Fruit fly (Drosophila melanogaster) whole organism, adult: ENCODE measurements around the gene Ak1.

ENCODE experiments used
- CG11617 ChIP-seq: fragments of 200-800 bp; sonication (Bioruptor generic); optimal IDR thresholded peaks from 2 replicates; lab custom pipeline; 2017; ENCODE audit warnings: mild to moderate bottlenecking, missing biosample characterization, missing genetic modification reagents, missing genetic modification characterization
- CG12768 ChIP-seq: fragments of 200-800 bp; sonication (Bioruptor generic); optimal IDR thresholded peaks from 2 replicates; lab custom pipeline; 2017; ENCODE audit warnings: missing biosample characterization, missing genetic modification characterization, mild to moderate bottlenecking, moderate library complexity, missing genetic modification reagents
- CG14711 ChIP-seq: fragments of 200-800 bp; sonication (Bioruptor generic); optimal IDR thresholded peaks from 2 replicates; lab custom pipeline; 2018; ENCODE audit warnings: missing biosample characterization, mild to moderate bottlenecking, missing genetic modification characterization, moderate library complexity
- CG1620 ChIP-seq: fragments of 200-800 bp; sonication (Bioruptor generic); optimal IDR thresholded peaks from 2 replicates; lab custom pipeline; 2016; ENCODE audit warnings: missing biosample characterization, missing genetic modification characterization
- CG33017 ChIP-seq: fragments of 200-800 bp; sonication (Bioruptor generic); optimal IDR thresholded peaks from 2 replicates; lab custom pipeline; 2018; ENCODE audit warnings: missing biosample characterization, mild to moderate bottlenecking, missing genetic modification characterization, moderate library complexity
- CG5204 ChIP-seq: fragments of 200-800 bp; sonication (Bioruptor generic); optimal IDR thresholded peaks from 2 replicates; lab custom pipeline; 2016; ENCODE audit warnings: missing biosample characterization, missing genetic modification characterization
- CG7045 ChIP-seq: fragments of 200-800 bp; sonication (Bioruptor generic); optimal IDR thresholded peaks from 2 replicates; lab custom pipeline; 2017; ENCODE audit warnings: missing biosample characterization, mild to moderate bottlenecking, missing genetic modification characterization
- CG7101 ChIP-seq: fragments of 200-800 bp; sonication (Bioruptor generic); optimal IDR thresholded peaks from 2 replicates; lab custom pipeline; 2018; ENCODE audit warnings: missing biosample characterization, mild to moderate bottlenecking, missing genetic modification characterization, moderate library complexity
- Clk ChIP-seq: fragments of 200-800 bp; sonication (Bioruptor generic); optimal IDR thresholded peaks from 2 replicates; lab custom pipeline; 2017; ENCODE audit warnings: missing biosample characterization, missing genetic modification characterization
- Crg-1 ChIP-seq: fragments of 200-800 bp; sonication (Bioruptor generic); optimal IDR thresholded peaks from 2 replicates; lab custom pipeline; 2016; ENCODE audit warnings: missing biosample characterization, missing genetic modification characterization
- Hr96 ChIP-seq: fragments of 200-800 bp; sonication (Bioruptor generic); optimal IDR thresholded peaks from 2 replicates; lab custom pipeline; 2016; ENCODE audit warnings: missing biosample characterization, missing genetic modification characterization
- Mnt ChIP-seq: fragments of 200-800 bp; sonication (Bioruptor generic); optimal IDR thresholded peaks from 2 replicates; lab custom pipeline; 2016; ENCODE audit warnings: missing biosample characterization, mild to moderate bottlenecking, missing genetic modification characterization
- bab1 ChIP-seq: fragments of 200-800 bp; sonication (Bioruptor generic); optimal IDR thresholded peaks from 3 replicates; lab custom pipeline; 2019; ENCODE audit warnings: missing biosample characterization, mild to moderate bottlenecking, missing genetic modification characterization, moderate library complexity
- cic ChIP-seq: fragments of 200-800 bp; sonication (Bioruptor generic); optimal IDR thresholded peaks from 2 replicates; lab custom pipeline; 2017; ENCODE audit warnings: missing biosample characterization, mild to moderate bottlenecking, missing genetic modification characterization, moderate library complexity
- cnc ChIP-seq, 2 experiments: fragments of >200 bp; optimal IDR thresholded peaks; 2 replicates each; lab custom pipeline; 2017
- kay ChIP-seq: fragments of 200-800 bp; sonication (Bioruptor generic); peaks from one replicate; lab custom pipeline; 2016; ENCODE audit warnings: missing biosample characterization, missing genetic modification characterization, borderline replicate concordance
- ovo ChIP-seq: fragments of 200-800 bp; sonication (Bioruptor generic); optimal IDR thresholded peaks from 2 replicates; lab custom pipeline; 2016; ENCODE audit warnings: missing biosample characterization, missing genetic modification characterization
- pad ChIP-seq: fragments of 200-800 bp; sonication (Bioruptor generic); optimal IDR thresholded peaks from 3 replicates; lab custom pipeline; 2017; ENCODE audit warnings: missing biosample characterization, missing genetic modification characterization, mild to moderate bottlenecking, moderate library complexity, missing genetic modification reagents
- tj ChIP-seq: fragments of 200-800 bp; sonication (Bioruptor generic); optimal IDR thresholded peaks from 3 replicates; lab custom pipeline; 2017; ENCODE audit warnings: missing biosample characterization, mild to moderate bottlenecking, missing genetic modification characterization, moderate library complexity
- toe ChIP-seq: fragments of 200-800 bp; sonication (Bioruptor generic); optimal IDR thresholded peaks from 2 replicates; lab custom pipeline; 2016; ENCODE audit warnings: missing biosample characterization, missing genetic modification characterization

Ak1 gene

DNA sequence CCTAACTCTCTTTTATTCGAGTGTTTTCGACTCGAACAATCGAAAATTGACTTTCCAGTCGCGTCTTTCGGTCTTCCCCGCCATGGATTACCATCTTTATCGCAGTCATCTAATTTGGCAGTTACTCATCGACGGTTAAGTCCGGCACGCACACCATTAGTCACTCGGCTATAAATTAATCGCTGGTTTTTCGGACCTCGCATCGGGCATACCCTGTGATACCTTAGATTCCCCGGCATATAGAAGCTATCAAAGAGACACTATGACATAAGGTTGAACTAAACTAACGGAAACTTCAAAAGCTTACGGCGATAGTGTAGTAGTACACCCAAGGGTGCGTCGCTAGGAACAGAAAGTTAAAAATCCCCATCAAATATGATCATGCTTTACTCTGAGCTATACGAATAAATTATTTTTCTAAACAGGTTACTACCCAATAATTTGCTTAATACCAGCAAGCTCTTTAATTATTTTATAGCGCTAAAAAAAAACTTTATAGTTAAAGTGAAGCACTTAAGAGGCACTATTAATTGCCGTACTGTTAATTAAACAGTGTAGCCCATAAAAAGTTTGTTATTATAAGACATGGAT, 24.9 kb downstream of the Ak1 start:
- TF ChIP-seq cic (GFP tag; lab: Kevin White, UChicago) = peak; percentile 60
- peak; percentile 43 for TF ChIP-seq CG11617 (GFP tag; lab: Kevin White, UChicago)
- no peak for TF ChIP-seq Mnt (GFP tag; lab: Kevin White, UChicago)
- TF ChIP-seq CG5204 = no peak
- no peak for TF ChIP-seq Clk
- peak; percentile 15 for TF ChIP-seq CG33017
- no peak for TF ChIP-seq CG7101 (tag; lab: Kevin White, UChicago)
- TF ChIP-seq cnc (optimal IDR thresholded peaks at IDR 0.05; lab: Kevin White, UChicago) = no peak
- no peak for TF ChIP-seq CG14711 (tag; lab: Kevin White, UChicago)
- TF ChIP-seq CG12768 (GFP tag; lab: Kevin White, UChicago) = no peak
- peak; percentile 26 for TF ChIP-seq CG7045 (GFP tag; lab: Kevin White, UChicago)
- TF ChIP-seq toe (GFP tag; lab: Kevin White, UChicago) = peak; percentile 32
- no peak for TF ChIP-seq pad
- TF ChIP-seq ovo (GFP tag; lab: Kevin White, UChicago) = peak; percentile 94
- no peak for TF ChIP-seq CG1620 (GFP tag; lab: Kevin White, UChicago)
- TF ChIP-seq bab1 (GFP tag; lab: Kevin White, UChicago) = peak; percentile 29
- TF ChIP-seq tj (GFP tag; lab: Kevin White, UChicago) = no peak

DNA sequence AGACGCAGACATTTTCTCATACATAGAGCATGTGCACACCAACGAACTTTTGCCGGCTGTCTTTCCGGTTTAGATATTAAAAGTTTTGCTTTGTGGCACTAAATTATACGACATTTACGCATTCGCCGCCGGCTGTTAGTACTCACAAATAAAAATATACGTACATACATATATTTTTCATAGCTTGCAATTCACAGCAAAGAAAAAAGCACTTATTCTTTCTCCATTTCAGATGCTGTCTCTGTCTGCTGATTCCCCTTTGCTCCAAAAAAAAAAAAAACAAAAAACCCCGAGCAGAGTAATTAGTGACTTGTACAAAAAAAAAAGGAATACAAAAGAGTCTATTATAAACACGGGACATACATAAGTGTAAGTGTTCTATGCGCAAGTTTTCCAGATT, 26.6 kb downstream of the Ak1 start, which contains the start of gene CAH2:
TSS of gene CAH2 (plus strand) at position 301 of the 400 bp plus-strand sequence.
- no peak for TF ChIP-seq pad
- no peak for TF ChIP-seq CG12768 (GFP tag; lab: Kevin White, UChicago)
- TF ChIP-seq Hr96 (GFP tag; lab: Kevin White, UChicago) = no peak
- TF ChIP-seq bab1 (GFP tag; lab: Kevin White, UChicago) = no peak
- no peak for TF ChIP-seq CG11617 (GFP tag; lab: Kevin White, UChicago)
- no peak for TF ChIP-seq CG7101 (tag; lab: Kevin White, UChicago)
- no peak for TF ChIP-seq toe (GFP tag; lab: Kevin White, UChicago)
- TF ChIP-seq cnc (optimal IDR thresholded peaks at IDR 0.05; lab: Kevin White, UChicago) = no peak
- no peak for TF ChIP-seq Crg-1 (GFP tag; lab: Kevin White, UChicago)
- TF ChIP-seq CG5204 = no peak
- TF ChIP-seq tj (GFP tag; lab: Kevin White, UChicago) = no peak
- TF ChIP-seq Clk = no peak
- no peak for TF ChIP-seq ovo (GFP tag; lab: Kevin White, UChicago)

DNA sequence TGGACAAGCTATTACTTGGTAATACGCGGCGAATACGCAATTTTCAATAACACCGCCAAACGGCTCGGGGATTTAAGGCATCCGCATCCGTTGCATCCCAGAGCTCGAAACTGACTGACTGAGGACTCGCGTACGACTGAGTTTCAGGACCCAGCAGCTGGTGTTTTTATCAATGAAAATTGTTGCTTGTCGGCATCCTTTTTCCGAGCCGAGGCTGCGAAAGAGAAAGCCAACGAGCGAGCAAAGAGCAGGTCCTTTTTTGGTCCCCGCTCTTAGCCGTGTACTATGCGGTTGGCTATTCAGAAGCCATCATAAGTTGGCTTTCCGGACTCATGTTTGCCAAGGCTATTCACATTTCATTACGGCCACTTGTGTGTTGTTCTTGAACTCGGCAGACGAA, 28.5 kb downstream of the Ak1 start, which contains the start of gene Rh7:
TSS of gene Rh7 (minus strand) at position 101 of the 400 bp plus-strand sequence.
- TF ChIP-seq tj (GFP tag; lab: Kevin White, UChicago) (no peak), cnc (optimal IDR thresholded peaks at IDR 0.05; lab: Kevin White, UChicago) (no peak), pad (no peak), CG1620 (GFP tag; lab: Kevin White, UChicago) (no peak), CG5204 (no peak), CG33017 (no peak)

DNA sequence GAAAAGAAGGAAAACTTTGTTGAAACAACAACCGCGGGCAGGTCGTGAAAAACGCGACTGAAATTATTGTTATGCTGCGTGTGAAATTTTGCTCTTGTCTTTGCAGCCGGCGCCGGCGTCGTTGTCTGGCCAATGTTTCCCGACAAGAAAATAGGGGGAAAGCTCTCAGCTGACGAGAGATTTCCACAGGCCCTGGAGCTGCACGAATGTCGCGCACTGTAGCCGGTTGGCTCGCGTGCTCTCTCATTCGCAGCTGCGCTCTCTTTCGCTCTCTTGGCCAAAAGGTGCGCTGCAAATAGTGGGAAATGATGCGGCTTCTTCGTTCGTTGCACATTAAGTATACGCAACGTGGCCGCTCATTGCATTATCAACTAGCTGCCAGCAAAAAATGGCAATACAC, 40.2 kb downstream of the Ak1 start, which contains the start of gene CG9760:
TSS of gene CG9760 (minus strand) at position 43 of the 400 bp plus-strand sequence.
- no peak for TF ChIP-seq cnc (optimal IDR thresholded peaks at IDR 0.05; lab: Kevin White, UChicago)
- TF ChIP-seq CG12768 (GFP tag; lab: Kevin White, UChicago) = no peak
- no peak for TF ChIP-seq bab1 (GFP tag; lab: Kevin White, UChicago)
- no peak for TF ChIP-seq CG7045 (GFP tag; lab: Kevin White, UChicago)
- no peak for TF ChIP-seq tj (GFP tag; lab: Kevin White, UChicago)
- no peak for TF ChIP-seq kay (GFP tag; lab: Kevin White, UChicago)
- no peak for TF ChIP-seq Crg-1 (GFP tag; lab: Kevin White, UChicago)

DNA sequence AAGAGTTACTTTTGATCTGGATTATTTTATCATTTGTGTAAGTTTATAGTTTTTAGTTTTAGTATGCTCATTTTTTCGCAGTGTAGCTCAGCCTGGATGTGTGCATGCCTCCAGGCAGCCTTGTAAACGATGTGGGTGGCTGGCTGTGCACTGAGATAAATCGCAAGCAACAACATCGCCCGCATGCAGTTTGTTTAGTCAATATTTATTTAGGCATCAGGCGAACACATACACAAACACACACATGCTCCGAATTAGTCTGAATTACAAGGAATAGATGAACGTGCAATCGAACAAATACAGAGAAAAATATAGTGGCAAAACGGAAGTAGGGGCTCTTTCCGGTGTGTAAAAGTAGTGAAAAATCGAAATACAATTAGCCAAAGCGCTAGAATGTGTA, 40.8 kb downstream of the Ak1 start:
- TF ChIP-seq Clk = no peak
- no peak for TF ChIP-seq Crg-1 (GFP tag; lab: Kevin White, UChicago)
- no peak for TF ChIP-seq CG14711 (tag; lab: Kevin White, UChicago)
- TF ChIP-seq CG5204 = no peak
- no peak for TF ChIP-seq toe (GFP tag; lab: Kevin White, UChicago)
- no peak for TF ChIP-seq cnc (optimal IDR thresholded peaks at IDR 0.05; lab: Kevin White, UChicago)
- no peak for TF ChIP-seq cic (GFP tag; lab: Kevin White, UChicago)
- TF ChIP-seq CG11617 (GFP tag; lab: Kevin White, UChicago) = no peak
- TF ChIP-seq bab1 (GFP tag; lab: Kevin White, UChicago) = no peak
- TF ChIP-seq Hr96 (GFP tag; lab: Kevin White, UChicago) = no peak
- TF ChIP-seq pad = no peak
- no peak for TF ChIP-seq kay (GFP tag; lab: Kevin White, UChicago)
- TF ChIP-seq ovo (GFP tag; lab: Kevin White, UChicago) = no peak
- TF ChIP-seq CG7101 (tag; lab: Kevin White, UChicago) = no peak
- no peak for TF ChIP-seq CG1620 (GFP tag; lab: Kevin White, UChicago)
- no peak for TF ChIP-seq CG33017
- no peak for TF ChIP-seq CG12768 (GFP tag; lab: Kevin White, UChicago)
- TF ChIP-seq Mnt (GFP tag; lab: Kevin White, UChicago) = no peak
- TF ChIP-seq CG7045 (GFP tag; lab: Kevin White, UChicago) = no peak

DNA sequence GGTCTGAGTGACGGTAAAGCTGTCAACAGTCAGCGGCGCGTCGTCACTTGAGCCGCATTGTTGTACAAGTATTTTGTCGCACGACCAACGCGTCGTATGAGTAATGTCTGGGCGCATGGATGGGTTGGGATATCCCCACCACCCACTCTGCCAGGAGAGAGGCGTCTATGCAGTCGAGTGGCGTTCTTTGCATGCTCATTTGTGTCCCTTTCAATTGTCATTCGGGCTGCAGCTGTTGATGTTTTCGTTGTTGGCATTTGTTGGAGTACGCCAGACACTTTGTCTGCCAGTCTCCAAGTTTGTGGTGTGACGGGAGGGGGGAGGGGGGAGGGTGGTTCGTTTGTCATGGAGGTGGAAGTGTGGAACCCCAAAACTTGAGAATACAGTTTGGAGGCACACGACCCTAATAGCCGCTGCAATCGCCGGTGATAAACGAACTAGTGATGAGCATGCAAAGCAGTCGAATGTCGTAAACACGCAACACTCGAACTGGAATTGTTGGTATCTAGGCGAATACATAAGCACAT, 41.7 kb downstream of the Ak1 start:
- TF ChIP-seq CG12768 (GFP tag; lab: Kevin White, UChicago) (no peak), kay (GFP tag; lab: Kevin White, UChicago) (no peak), pad (no peak), CG11617 (GFP tag; lab: Kevin White, UChicago) (no peak), cnc (optimal IDR thresholded peaks at IDR 0.05; lab: Kevin White, UChicago) (no peak), toe (GFP tag; lab: Kevin White, UChicago) (no peak), bab1 (GFP tag; lab: Kevin White, UChicago) (no peak), ovo (GFP tag; lab: Kevin White, UChicago) (no peak), CG7045 (GFP tag; lab: Kevin White, UChicago) (no peak), Mnt (GFP tag; lab: Kevin White, UChicago) (no peak), CG7101 (tag; lab: Kevin White, UChicago) (no peak), Clk (no peak)
